Fruit fly (Drosophila melanogaster): ENCODE results near the gene CG11755.

CG11755 gene

dm6 chr3R:8670529-8671491 is 5.9 kb upstream of the CG11755 start, which contains the start of gene p (continued):
- no peak for TF ChIP-seq D19A (tag; optimal IDR thresholded peaks at IDR 0.05)
- TF ChIP-seq CG32532 (GFP tag; IDR thresholded peaks at IDR 0.05), result peak; percentile 55; the same call in 1 of the 2 replicates
- peak; percentile 15 for TF ChIP-seq grau (tag; optimal IDR thresholded peaks at IDR 0.05)
- no peak for TF ChIP-seq HLHmδ (GFP tag; optimal IDR thresholded peaks at IDR 0.05)
- TF ChIP-seq cad (GFP tag; optimal IDR thresholded peaks at IDR 0.05), result no peak
- no peak for TF ChIP-seq gce (GFP tag; IDR thresholded peaks at IDR 0.05)
- peak; percentile 89 for TF ChIP-seq sqz (GFP tag; optimal IDR thresholded peaks at IDR 0.05)
- no peak for TF ChIP-seq crol (GFP tag; IDR thresholded peaks at IDR 0.05)
- TF ChIP-seq insv (GFP tag; optimal IDR thresholded peaks at IDR 0.05), result peak in 1 of 2 experiments; percentile 23
- TF ChIP-seq tin (GFP tag; optimal IDR thresholded peaks at IDR 0.05), result peak; percentile 43
- TF ChIP-seq Aef1 (GFP tag; IDR thresholded peaks at IDR 0.05), result no peak; the same call in 2 of the 3 replicates
- no peak for TF ChIP-seq fd3F (GFP tag; optimal IDR thresholded peaks at IDR 0.05)
- no peak for TF ChIP-seq al (GFP tag; IDR thresholded peaks at IDR 0.05)
- peak; percentile 47; the same call in 2 of the 3 replicates for TF ChIP-seq row (GFP tag; IDR thresholded peaks at IDR 0.05)
- TF ChIP-seq Sry-δ (GFP tag; optimal IDR thresholded peaks at IDR 0.05), result no peak
- TF ChIP-seq ara (GFP tag; IDR thresholded peaks at IDR 0.05), result no peak
- TF ChIP-seq chif (GFP tag; optimal IDR thresholded peaks at IDR 0.05), result peak in 1 of 2 experiments; percentile 31
- TF ChIP-seq Ssrp (tag; optimal IDR thresholded peaks at IDR 0.05), result no peak
- TF ChIP-seq esg (GFP tag; conservative IDR thresholded peaks at IDR 0.05), result no peak
- TF ChIP-seq Abd-B (GFP tag; optimal IDR thresholded peaks at IDR 0.05), result no peak
- TF ChIP-seq CG7786 (GFP tag; optimal IDR thresholded peaks at IDR 0.05), result peak; percentile 25
- TF ChIP-seq Med (GFP tag), result peak; percentile 77
- TF ChIP-seq CG6254 (GFP tag; optimal IDR thresholded peaks at IDR 0.05), result peak; percentile 26
- TF ChIP-seq CG16815 (GFP tag; optimal IDR thresholded peaks at IDR 0.05), result peak; percentile 6
- TF ChIP-seq Tbp (GFP tag; optimal IDR thresholded peaks at IDR 0.05), result no peak
- TF ChIP-seq CG13287 (GFP tag; IDR thresholded peaks at IDR 0.05; ENCODE audit: partially characterized antibody), result no peak
- TF ChIP-seq stc (GFP tag; IDR thresholded peaks at IDR 0.05), result 0 out of 2 replicates have a peak, but pooled peaks have one; percentile 21
- TF ChIP-seq CG7745 (tag; optimal IDR thresholded peaks at IDR 0.05), result no peak
- TF ChIP-seq croc (GFP tag; conservative IDR thresholded peaks at IDR 0.05), result no peak
- TF ChIP-seq hb (GFP tag; IDR thresholded peaks at IDR 0.05; ENCODE audit: partially characterized antibody), result no peak
- no peak for TF ChIP-seq CG43689 (GFP tag; IDR thresholded peaks at IDR 0.05)
- TF ChIP-seq CG8281 (tag; optimal IDR thresholded peaks at IDR 0.05), result no peak
- TF ChIP-seq Ets65A (GFP tag), result peak; percentile 10
- peak; percentile 42 for TF ChIP-seq Kr (GFP tag; optimal IDR thresholded peaks at IDR 0.05)
- TF ChIP-seq CG7839 (tag; optimal IDR thresholded peaks at IDR 0.05), result peak; percentile 19
- TF ChIP-seq CG9437 (GFP tag; optimal IDR thresholded peaks at IDR 0.05), result no peak
- peak; percentile 7 for TF ChIP-seq crc (GFP tag; optimal IDR thresholded peaks at IDR 0.05)
- no peak for TF ChIP-seq p53 (GFP tag; optimal IDR thresholded peaks at IDR 0.05)
- peak; percentile 66 for TF ChIP-seq CG2120 (GFP tag; optimal IDR thresholded peaks at IDR 0.05)
- TF ChIP-seq CG15269 (tag; optimal IDR thresholded peaks at IDR 0.05), result peak; percentile 30
- peak; percentile 13 for TF ChIP-seq nau (GFP tag; optimal IDR thresholded peaks at IDR 0.05)
- TF ChIP-seq ind (GFP tag; optimal IDR thresholded peaks at IDR 0.05), result peak; percentile 30
- peak; percentile 18 for TF ChIP-seq CG1603 (tag; optimal IDR thresholded peaks at IDR 0.05)
- TF ChIP-seq CG4360 (GFP tag; IDR thresholded peaks at IDR 0.05), result no peak
- peak; percentile 30; the same call in 1 of the 2 replicates for TF ChIP-seq MBD-R2 (GFP tag; IDR thresholded peaks at IDR 0.05)
- no peak for TF ChIP-seq sr (GFP tag; IDR thresholded peaks at IDR 0.05)
- 0 out of 2 replicates have a peak, but pooled peaks have one; percentile 22 for TF ChIP-seq CG17328 (GFP tag; IDR thresholded peaks at IDR 0.05)
- TF ChIP-seq CG6765 (GFP tag; optimal IDR thresholded peaks at IDR 0.05), result peak; percentile 32
- no peak for TF ChIP-seq dan (GFP tag; IDR thresholded peaks at IDR 0.05)

All from whole organism, embryonic.